Fruit fly (Drosophila melanogaster): ENCODE measurements around the gene lsn.

lsn gene

dm6 chr3R:21906867-21907266 is 41.9 kb downstream of the lsn start:
- no peak for TF ChIP-seq gl (tag; optimal IDR thresholded peaks at IDR 0.05)
- no peak for TF ChIP-seq Ets98B (GFP tag; IDR thresholded peaks at IDR 0.05)
- TF ChIP-seq CG9948 (tag; optimal IDR thresholded peaks at IDR 0.05), result peak; percentile 39
- peak; percentile 4 for TF ChIP-seq CG17806 (tag; optimal IDR thresholded peaks at IDR 0.05)
- TF ChIP-seq CG34367 (tag; optimal IDR thresholded peaks at IDR 0.05), result no peak
- no peak for TF ChIP-seq CG13204 (GFP tag; optimal IDR thresholded peaks at IDR 0.05)
- no peak for TF ChIP-seq CG32121 (GFP tag; IDR thresholded peaks at IDR 0.05)
- TF ChIP-seq CG8301 (tag; optimal IDR thresholded peaks at IDR 0.05), result peak; percentile 50
- peak; percentile 76 for TF ChIP-seq CG14655 (GFP tag; optimal IDR thresholded peaks at IDR 0.05)
- TF ChIP-seq rn (GFP tag; IDR thresholded peaks at IDR 0.05), result no peak
- no peak for TF ChIP-seq CG15710 (tag; optimal IDR thresholded peaks at IDR 0.05)

DNA sequence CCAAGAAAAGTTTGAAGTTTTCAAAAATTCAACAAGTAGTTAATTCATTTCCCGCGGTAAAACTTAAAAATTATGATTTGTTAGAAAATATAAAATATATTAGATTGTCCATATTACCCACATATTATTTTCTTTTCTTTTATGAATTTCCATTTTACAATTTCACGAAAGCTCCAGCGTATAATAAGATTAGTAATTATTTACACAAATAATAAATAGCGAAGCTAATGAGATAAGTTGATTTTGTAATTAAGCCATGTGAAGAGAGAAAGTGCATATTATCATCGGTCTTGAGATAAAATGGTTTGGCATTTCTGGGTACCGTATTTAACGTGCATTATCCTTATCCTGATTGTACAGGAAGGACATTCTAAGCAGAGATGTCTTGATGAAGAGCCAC is 46.5 kb downstream of the lsn start, which contains the start of gene Qsox3:
TSS of gene Qsox3 (plus strand) at position 301 of the 400 bp plus-strand sequence.
- TF ChIP-seq CG32121 (GFP tag; IDR thresholded peaks at IDR 0.05), result no peak

dm6 chr3R:21913447-21913846 is 48.5 kb downstream of the lsn start, which contains the start of gene Qsox2:
TSS of gene Qsox2 (plus strand) at chr3R:21913747.
- TF ChIP-seq D1 (tag; optimal IDR thresholded peaks at IDR 0.05) (no peak), Pif1B (GFP tag; optimal IDR thresholded peaks at IDR 0.05) (no peak), CG15710 (tag; optimal IDR thresholded peaks at IDR 0.05) (no peak), gl (tag; optimal IDR thresholded peaks at IDR 0.05) (no peak), CG17806 (tag; optimal IDR thresholded peaks at IDR 0.05) (no peak), CG14655 (GFP tag; optimal IDR thresholded peaks at IDR 0.05) (no peak), CG8159 (tag; optimal IDR thresholded peaks at IDR 0.05) (no peak), CG13204 (GFP tag; optimal IDR thresholded peaks at IDR 0.05) (no peak), Ets98B (GFP tag; IDR thresholded peaks at IDR 0.05) (no peak), rn (GFP tag; IDR thresholded peaks at IDR 0.05) (no peak), CG9948 (tag; optimal IDR thresholded peaks at IDR 0.05) (no peak), CG32121 (GFP tag; IDR thresholded peaks at IDR 0.05) (no peak), CG12605 (GFP tag; IDR thresholded peaks at IDR 0.05) (no peak), CG10348 (GFP tag; IDR thresholded peaks at IDR 0.05) (no peak), CG8301 (tag; optimal IDR thresholded peaks at IDR 0.05) (no peak), EcR (GFP tag; optimal IDR thresholded peaks at IDR 0.05) (no peak)
